Fruit fly (Drosophila melanogaster): ENCODE measurements around the gene mtg.

Gene mtg

dm6 chr3R:8288790-8289189, 38.5 kb downstream of the mtg start:
- no peak for TF ChIP-seq tin (GFP tag; optimal IDR thresholded peaks at IDR 0.05)
- no peak for TF ChIP-seq Poxn (GFP tag; IDR thresholded peaks at IDR 0.05)
- peak; percentile 92 for TF ChIP-seq zf30C (GFP tag; optimal IDR thresholded peaks at IDR 0.05)
- TF ChIP-seq twi (tag; optimal IDR thresholded peaks at IDR 0.05): peak; percentile 88
- TF ChIP-seq prd (optimal IDR thresholded peaks at IDR 0.05): no peak
- peak; percentile 27; the same call in 1 of the 3 replicates for TF ChIP-seq prd (GFP tag; IDR thresholded peaks at IDR 0.05)
- peak; percentile 25 for TF ChIP-seq grn (GFP tag; optimal IDR thresholded peaks at IDR 0.05)
- TF ChIP-seq CG8089 (GFP tag; optimal IDR thresholded peaks at IDR 0.05): no peak
- no peak for TF ChIP-seq shn (GFP tag; optimal IDR thresholded peaks at IDR 0.05)
- TF ChIP-seq nmo (GFP tag; optimal IDR thresholded peaks at IDR 0.05): no peak
- TF ChIP-seq amos (GFP tag; IDR thresholded peaks at IDR 0.05; ENCODE audit: partially characterized antibody): peak; percentile 31; the same call in 1 of the 2 replicates
- TF ChIP-seq ci (GFP tag; IDR thresholded peaks at IDR 0.05): peak; percentile 30; the same call in 1 of the 3 replicates
- TF ChIP-seq vvl (GFP tag; IDR thresholded peaks at IDR 0.05): 0 out of 2 replicates have a peak, but pooled peaks have one; percentile 22
- no peak for TF ChIP-seq gem (tag; optimal IDR thresholded peaks at IDR 0.05)
- 0 out of 3 replicates have a peak, but pooled peaks have one; percentile 38 for TF ChIP-seq CG2199 (GFP tag; IDR thresholded peaks at IDR 0.05)
- no peak for TF ChIP-seq her (GFP tag; optimal IDR thresholded peaks at IDR 0.05)
- 0 out of 2 replicates have a peak, but pooled peaks have one; percentile 13 for TF ChIP-seq Xrp1 (GFP tag; IDR thresholded peaks at IDR 0.05)
- no peak for TF ChIP-seq CG17802 (tag; optimal IDR thresholded peaks at IDR 0.05)
- TF ChIP-seq zfh1 (GFP tag; IDR thresholded peaks at IDR 0.05): 0 out of 3 replicates have a peak, but pooled peaks have one; percentile 6
- TF ChIP-seq CG1233 (GFP tag; optimal IDR thresholded peaks at IDR 0.05): no peak
- 0 out of 3 replicates have a peak, but pooled peaks have one; percentile 28 for TF ChIP-seq row (GFP tag; IDR thresholded peaks at IDR 0.05)
- TF ChIP-seq hkb (optimal IDR thresholded peaks at IDR 0.05): no peak
- no peak for TF ChIP-seq hkb (GFP tag; IDR thresholded peaks at IDR 0.05)
- TF ChIP-seq Ptx1 (GFP tag; IDR thresholded peaks at IDR 0.05): 0 out of 2 replicates have a peak, but pooled peaks have one; percentile 14

dm6 chr3R:8290478-8290877, 40.2 kb downstream of the mtg start, which contains the start of gene CG11672:
TSS of gene CG11672 (minus strand) at chr3R:8290578.
- TF ChIP-seq zen2 (GFP tag; IDR thresholded peaks at IDR 0.05; ENCODE audit: partially characterized antibody) (0 out of 3 replicates have a peak, but pooled peaks have one; percentile 10), CG12744 (GFP tag; optimal IDR thresholded peaks at IDR 0.05) (no peak), CG18476 (GFP tag; optimal IDR thresholded peaks at IDR 0.05) (no peak), CG17359 (tag; optimal IDR thresholded peaks at IDR 0.05) (no peak), az2 (GFP tag; optimal IDR thresholded peaks at IDR 0.05) (no peak)

- TF ChIP-seq sens (GFP tag) (peak; percentile 33), Opbp (GFP tag; IDR thresholded peaks at IDR 0.05; ENCODE audit: partially characterized antibody) (no peak)
These were observed 40.6 kb downstream of the mtg start, which contains the start of gene CG31464 for dm6 chr3R:8290940-8291339. TSS of gene CG31464 (plus strand) at chr3R:8291240.

- TF ChIP-seq GATAe (GFP tag; conservative IDR thresholded peaks at IDR 0.05) (0 out of 2 replicates have a peak, but pooled peaks have one; percentile 11), tgo (GFP tag; IDR thresholded peaks at IDR 0.05) (no peak), CG17802 (tag; optimal IDR thresholded peaks at IDR 0.05) (no peak), CG34376 (GFP tag; optimal IDR thresholded peaks at IDR 0.05) (peak; percentile 61), Gug (GFP tag; IDR thresholded peaks at IDR 0.05) (no peak), Hr51 (GFP tag; optimal IDR thresholded peaks at IDR 0.05) (no peak), exex (tag; optimal IDR thresholded peaks at IDR 0.05) (peak; percentile 81), CG3995 (GFP tag; optimal IDR thresholded peaks at IDR 0.05) (no peak)
These were observed 41.7 kb downstream of the mtg start, which contains the start of gene CG31463 for dm6 chr3R:8292034-8292433. TSS of gene CG31463 (plus strand) at chr3R:8292335.

Data from whole organism, embryonic.